Worm (Caenorhabditis elegans): ENCODE results near the gene panl-3.

ce11 chrIII:9832569-9832968, 13.7 kb downstream of the panl-3 start:
- TF ChIP-seq C08G9.2 (tag; optimal IDR thresholded peaks at IDR 0.05), result no peak
- no peak for TF ChIP-seq nfya-1 (tag; optimal IDR thresholded peaks at IDR 0.05)
- TF ChIP-seq tbx-7 (tag; optimal IDR thresholded peaks at IDR 0.05), result no peak
- TF ChIP-seq sdc-2 (tag; optimal IDR thresholded peaks at IDR 0.05), result no peak
- no peak for TF ChIP-seq hlh-6 (tag; optimal IDR thresholded peaks at IDR 0.05)
- TF ChIP-seq elt-2 (tag; optimal IDR thresholded peaks at IDR 0.05), result no peak
- TF ChIP-seq fkh-10 (GFP tag; optimal IDR thresholded peaks at IDR 0.05), result no peak
- no peak for TF ChIP-seq hlh-30 (tag; optimal IDR thresholded peaks at IDR 0.05; ENCODE audit: insufficient read depth)

All from whole organism, late embryonic.